Fruit fly (Drosophila melanogaster) whole organism, embryonic: ENCODE results near the gene CG43095.
A peak's percentile ranks its signal among the peaks of the same experiment; 100 is the strongest.

Source experiments
- Blimp-1 ChIP-seq: fragments of 200-800 bp; sonication (Bioruptor generic); optimal IDR thresholded peaks from 3 replicates; lab custom pipeline; 2018; ENCODE audit warnings: missing biosample characterization, missing genetic modification characterization, mild to moderate bottlenecking, moderate library complexity, missing genetic modification reagents
- CG10543 ChIP-seq: fragments of 200-800 bp; sonication (Bioruptor generic); optimal IDR thresholded peaks from 3 replicates; lab custom pipeline; 2017; ENCODE audit warnings: missing biosample characterization, mild to moderate bottlenecking, missing genetic modification characterization, moderate library complexity
- CG12219 ChIP-seq: fragments of 200-800 bp; sonication (Bioruptor generic); optimal IDR thresholded peaks from 3 replicates; lab custom pipeline; 2018; ENCODE audit warnings: missing biosample characterization, mild to moderate bottlenecking, missing genetic modification characterization
- CG12236 ChIP-seq: fragments of 200-800 bp; sonication (Bioruptor generic); optimal IDR thresholded peaks from 2 replicates; lab custom pipeline; 2016; ENCODE audit warnings: missing biosample characterization, missing genetic modification characterization
- CG1233 ChIP-seq: fragments of 200-800 bp; sonication (Bioruptor generic); optimal IDR thresholded peaks from 4 replicates; lab custom pipeline; 2018; ENCODE audit warnings: missing biosample characterization, mild to moderate bottlenecking, missing genetic modification characterization
- CG14667 ChIP-seq: fragments of 200-800 bp; sonication (Bioruptor generic); IDR thresholded peaks from 2 replicates; pipeline ENCODE4 v1.3.6; 2022; ENCODE audit warnings: missing biosample characterization, missing genetic modification characterization
- CG15269 ChIP-seq: fragments of 200-800 bp; sonication (Bioruptor generic); optimal IDR thresholded peaks from 2 replicates; lab custom pipeline; 2018; ENCODE audit warnings: missing biosample characterization, mild to moderate bottlenecking, missing genetic modification characterization, moderate library complexity
- CG15696 ChIP-seq: fragments of 200-800 bp; sonication (Bioruptor generic); optimal IDR thresholded peaks from 2 replicates; lab custom pipeline; 2019; ENCODE audit warnings: missing biosample characterization, mild to moderate bottlenecking, missing genetic modification characterization, moderate library complexity
- CG1602 ChIP-seq: fragments of 200-800 bp; sonication (Bioruptor generic); optimal IDR thresholded peaks from 3 replicates; lab custom pipeline; 2016; ENCODE audit warnings: missing biosample characterization, missing genetic modification characterization
- CG17829 ChIP-seq: fragments of 200-800 bp; optimal IDR thresholded peaks from 2 replicates; lab custom pipeline; 2019; ENCODE audit warnings: missing biosample characterization, mild to moderate bottlenecking, missing genetic modification characterization, moderate library complexity
- CG33557 ChIP-seq: fragments of 200-800 bp; sonication (Bioruptor generic); optimal IDR thresholded peaks from 2 replicates; lab custom pipeline; 2019; ENCODE audit warnings: missing biosample characterization, mild to moderate bottlenecking, missing genetic modification characterization, moderate library complexity
- CG4424 ChIP-seq: fragments of 200-800 bp; sonication (Bioruptor generic); optimal IDR thresholded peaks from 3 replicates; lab custom pipeline; 2016; ENCODE audit warnings: missing biosample characterization, missing genetic modification characterization
- CG4707 ChIP-seq: fragments of 200-800 bp; sonication (Bioruptor generic); optimal IDR thresholded peaks from 2 replicates; lab custom pipeline; 2018; ENCODE audit warnings: missing biosample characterization, mild to moderate bottlenecking, missing genetic modification characterization, moderate library complexity
- CG6791 ChIP-seq: fragments of 200-800 bp; sonication (Bioruptor generic); IDR thresholded peaks from 3 replicates; pipeline ENCODE4 v1.3.6; 2022; ENCODE audit warnings: missing biosample characterization, missing genetic modification characterization; ENCODE audit not compliant: partially characterized antibody
- CG8944 ChIP-seq: fragments of 200-800 bp; sonication (Bioruptor generic); optimal IDR thresholded peaks from 3 replicates; lab custom pipeline; 2016; ENCODE audit warnings: missing biosample characterization, missing genetic modification characterization
- Chrac-16 ChIP-seq: fragments of 200-800 bp; sonication (Bioruptor generic); optimal IDR thresholded peaks from 3 replicates; lab custom pipeline; 2016; ENCODE audit warnings: missing biosample characterization, missing genetic modification characterization
- Dbx ChIP-seq: fragments of 200-800 bp; sonication (Bioruptor generic); IDR thresholded peaks from 3 replicates; pipeline ENCODE4 v1.3.6; 2022; ENCODE audit warnings: missing biosample characterization, missing genetic modification characterization
- Dll ChIP-seq: fragments of 200-800 bp; sonication (Bioruptor generic); IDR thresholded peaks from 4 replicates; pipeline ENCODE4 v1.3.6; 2022; ENCODE audit warnings: missing biosample characterization, missing genetic modification characterization; ENCODE audit not compliant: partially characterized antibody
- E2f1 ChIP-seq: fragments of 200-800 bp; sonication (Bioruptor generic); IDR thresholded peaks from 2 replicates; pipeline ENCODE4 v1.3.6; 2022; ENCODE audit warnings: missing biosample characterization, missing genetic modification characterization
- ERR ChIP-seq: fragments of 200-800 bp; sonication (Bioruptor generic); optimal IDR thresholded peaks from 2 replicates; lab custom pipeline; 2016; ENCODE audit warnings: missing biosample characterization, missing genetic modification characterization
- HHEX ChIP-seq: fragments of 200-800 bp; sonication (Bioruptor generic); optimal IDR thresholded peaks from 3 replicates; lab custom pipeline; 2017; ENCODE audit warnings: missing biosample characterization, mild to moderate bottlenecking, missing genetic modification characterization, missing genetic modification reagents
- HLH3B ChIP-seq: fragments of 200-800 bp; sonication (Bioruptor generic); IDR thresholded peaks from 2 replicates; pipeline ENCODE4 v1.3.6; 2022; ENCODE audit warnings: missing biosample characterization, missing genetic modification characterization
- Hey ChIP-seq: fragments of 200-800 bp; sonication (Bioruptor generic); optimal IDR thresholded peaks from 3 replicates; lab custom pipeline; 2018; ENCODE audit warnings: missing biosample characterization, mild to moderate bottlenecking, missing genetic modification characterization
- Hmx ChIP-seq: fragments of 200-800 bp; sonication (Bioruptor generic); optimal IDR thresholded peaks from 2 replicates; lab custom pipeline; 2016; ENCODE audit warnings: missing biosample characterization, missing genetic modification characterization
- Opbp ChIP-seq: fragments of 200-800 bp; sonication (Bioruptor generic); IDR thresholded peaks from 3 replicates; pipeline ENCODE4 v1.3.6; 2022; ENCODE audit warnings: missing biosample characterization, missing genetic modification characterization; ENCODE audit not compliant: partially characterized antibody
- Pdp1 ChIP-seq, 2 experiments: fragments of 200-800 bp; sonication (Bioruptor generic); optimal IDR thresholded peaks; 3 replicates each; lab custom pipeline; 2016; ENCODE audit warnings: missing biosample characterization in 2 of 2, missing genetic modification characterization in 2 of 2, mild to moderate bottlenecking in 1 of 2, moderate library complexity in 1 of 2
- Ptx1 ChIP-seq: fragments of 200-800 bp; sonication (Bioruptor generic); IDR thresholded peaks from 2 replicates; pipeline ENCODE4 v1.3.6; 2022; ENCODE audit warnings: missing biosample characterization, missing genetic modification characterization
- Six4 ChIP-seq: fragments of 200-800 bp; sonication (Bioruptor generic); optimal IDR thresholded peaks from 2 replicates; lab custom pipeline; 2016; ENCODE audit warnings: missing biosample characterization, missing genetic modification characterization
- Sox100B ChIP-seq: fragments of 200-800 bp; sonication (Bioruptor generic); optimal IDR thresholded peaks from 3 replicates; lab custom pipeline; 2018; ENCODE audit warnings: missing biosample characterization, mild to moderate bottlenecking, missing genetic modification characterization
- Usf ChIP-seq: fragments of 200-800 bp; sonication (Bioruptor generic); optimal IDR thresholded peaks from 2 replicates; lab custom pipeline; 2017; ENCODE audit warnings: missing genotype, missing biosample characterization, missing genetic modification characterization
- bab2 ChIP-seq: fragments of 200-800 bp; sonication (Bioruptor generic); optimal IDR thresholded peaks from 2 replicates; lab custom pipeline; 2016; ENCODE audit warnings: missing biosample characterization, missing genetic modification characterization
- bcd ChIP-seq: fragments of 200-800 bp; sonication (Bioruptor generic); optimal IDR thresholded peaks from 2 replicates; lab custom pipeline; 2017; ENCODE audit warnings: missing biosample characterization, mild to moderate bottlenecking, missing genetic modification characterization
- br ChIP-seq: fragments of >200 bp; optimal IDR thresholded peaks from 2 replicates; lab custom pipeline; 2017
- chn ChIP-seq: fragments of 200-800 bp; sonication (Bioruptor generic); optimal IDR thresholded peaks from 2 replicates; lab custom pipeline; 2016; ENCODE audit warnings: missing biosample characterization, missing genetic modification characterization
- croc ChIP-seq: fragments of 200-800 bp; sonication (Bioruptor generic); conservative IDR thresholded peaks from 3 replicates; pipeline ENCODE4 v1.3.6; 2022; ENCODE audit warnings: missing biosample characterization, missing genetic modification characterization
- dati ChIP-seq: fragments of 200-800 bp; sonication (Bioruptor generic); IDR thresholded peaks from 2 replicates; pipeline ENCODE4 v1.3.6; 2022; ENCODE audit warnings: missing biosample characterization, missing genetic modification characterization
- dm ChIP-seq: fragments of 200-800 bp; sonication (Bioruptor generic); optimal IDR thresholded peaks from 3 replicates; lab custom pipeline; 2016; ENCODE audit warnings: missing biosample characterization, missing genetic modification characterization
- dmrt99B ChIP-seq: fragments of 200-800 bp; sonication (Bioruptor generic); optimal IDR thresholded peaks from 2 replicates; lab custom pipeline; 2018; ENCODE audit warnings: missing biosample characterization, mild to moderate bottlenecking, missing genetic modification characterization, moderate library complexity
- gcm2 ChIP-seq: fragments of 200-800 bp; sonication (Bioruptor generic); optimal IDR thresholded peaks from 2 replicates; lab custom pipeline; 2016; ENCODE audit warnings: missing biosample characterization, missing genetic modification characterization
- klu ChIP-seq: fragments of 200-800 bp; sonication (Bioruptor generic); IDR thresholded peaks from 2 replicates; pipeline ENCODE4 v1.3.6; 2022; ENCODE audit warnings: missing biosample characterization, missing genetic modification characterization
- kni ChIP-seq: fragments of 200-800 bp; sonication (Bioruptor generic); optimal IDR thresholded peaks from 3 replicates; lab custom pipeline; 2017; ENCODE audit warnings: mild to moderate bottlenecking, missing biosample characterization, missing genetic modification reagents, missing genetic modification characterization
- mam ChIP-seq: fragments of 200-800 bp; sonication (Bioruptor generic); optimal IDR thresholded peaks from 3 replicates; lab custom pipeline; 2016; ENCODE audit warnings: missing biosample characterization, missing genetic modification characterization
- org-1 ChIP-seq: fragments of 200-800 bp; sonication (Bioruptor generic); optimal IDR thresholded peaks from 2 replicates; lab custom pipeline; 2017; ENCODE audit warnings: missing biosample characterization, missing genetic modification characterization
- pnt ChIP-seq: fragments of 200-800 bp; sonication (Bioruptor generic); optimal IDR thresholded peaks from 3 replicates; lab custom pipeline; 2016; ENCODE audit warnings: missing biosample characterization, missing genetic modification characterization
- pum ChIP-seq: fragments of 200-800 bp; sonication (Bioruptor generic); optimal IDR thresholded peaks from 2 replicates; lab custom pipeline; 2016; ENCODE audit warnings: missing biosample characterization, missing genetic modification characterization
- ro ChIP-seq: fragments of 200-800 bp; sonication (Bioruptor generic); IDR thresholded peaks from 2 replicates; pipeline ENCODE4 v1.3.6; 2022; ENCODE audit warnings: missing biosample characterization, missing genetic modification characterization
- scrt ChIP-seq: fragments of 200-800 bp; sonication (Bioruptor generic); optimal IDR thresholded peaks from 2 replicates; lab custom pipeline; 2018; ENCODE audit warnings: missing biosample characterization, mild to moderate bottlenecking, missing genetic modification characterization, moderate library complexity
- slp2 ChIP-seq: fragments of 200-800 bp; sonication (Bioruptor generic); optimal IDR thresholded peaks from 2 replicates; lab custom pipeline; 2016; ENCODE audit warnings: missing biosample characterization, missing genetic modification characterization
- sug ChIP-seq: fragments of 200-800 bp; optimal IDR thresholded peaks from 2 replicates; lab custom pipeline; 2019; ENCODE audit warnings: missing biosample characterization, mild to moderate bottlenecking, missing genetic modification characterization, moderate library complexity
- zfh1 ChIP-seq: fragments of 200-800 bp; sonication (Bioruptor generic); IDR thresholded peaks from 3 replicates; pipeline ENCODE4 v1.3.6; 2022; ENCODE audit warnings: missing biosample characterization, missing genetic modification characterization

CG43095 gene

DNA sequence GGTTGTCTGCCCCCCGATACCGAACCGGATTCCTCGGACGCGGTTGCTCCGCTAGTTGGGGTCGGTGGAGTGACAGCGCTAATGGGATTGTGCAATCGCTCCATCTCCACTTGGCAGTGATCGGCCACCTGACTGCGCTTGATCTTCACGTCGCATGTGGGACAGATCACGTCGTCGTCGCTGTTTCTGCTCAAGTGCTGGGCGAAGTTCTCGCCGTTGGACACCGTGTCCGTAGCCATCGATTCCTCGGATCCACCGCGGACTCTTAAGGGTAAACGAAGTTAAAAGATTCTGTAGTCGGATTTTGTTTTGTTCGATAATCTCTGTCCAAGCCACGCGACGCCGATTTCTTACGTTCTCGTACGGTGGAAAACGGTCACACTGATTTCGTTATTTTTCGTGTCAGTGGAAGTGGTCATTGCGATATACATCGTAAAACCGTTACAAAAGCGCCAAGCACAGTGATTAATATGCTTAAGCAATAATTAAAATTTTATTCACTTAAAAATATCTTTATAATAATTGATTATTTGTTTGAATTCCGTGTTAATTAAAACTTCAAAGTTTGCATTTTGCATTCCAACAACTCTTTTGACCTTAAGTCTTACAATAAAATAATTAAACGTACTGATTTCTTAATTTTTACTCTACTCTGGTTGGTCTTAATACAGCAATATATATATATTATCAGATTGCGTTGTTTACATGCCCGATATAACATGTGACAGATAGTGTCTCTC is 45.4 kb downstream of the CG43095 start, which contains the start of gene RNF220 (continued):
- TF ChIP-seq CG17829 (peak; percentile 1), CG6791 (peak; percentile 81), Ptx1 (GFP tag; lab: Robert Waterston, UW) (peak; percentile 8; the same call in 1 of the 2 replicates), kni (GFP tag; lab: Kevin White, UChicago) (no peak), CG15269 (tag; lab: Kevin White, UChicago) (peak; percentile 4), Sox100B (GFP tag; lab: Kevin White, UChicago) (peak; percentile 40), Hey (tag; lab: Kevin White, UChicago) (no peak), CG1233 (GFP tag; lab: Kevin White, UChicago) (no peak), slp2 (GFP tag; lab: Kevin White, UChicago) (no peak), CG1602 (GFP tag; lab: Kevin White, UChicago) (peak; percentile 9), zfh1 (GFP tag; lab: Robert Waterston, UW) (0 out of 3 replicates have a peak, but pooled peaks have one; percentile 20), Pdp1 (GFP tag; optimal IDR thresholded peaks at IDR 0.05; lab: Kevin White, UChicago) (peak in 1 of 2 experiments; percentile 58), klu (GFP tag; lab: Robert Waterston, UW) (0 out of 2 replicates have a peak, but pooled peaks have one; percentile 8), pum (GFP tag; lab: Kevin White, UChicago) (no peak), bab2 (GFP tag; lab: Kevin White, UChicago) (no peak), CG12236 (no peak), CG10543 (no peak), scrt (GFP tag; lab: Kevin White, UChicago) (no peak), ro (no peak), dati (GFP tag; lab: Robert Waterston, UW) (no peak), Opbp (GFP tag; lab: Robert Waterston, UW) (peak; percentile 76), Dbx (GFP tag; lab: Robert Waterston, UW) (peak; percentile 20; the same call in 1 of the 3 replicates), br (lab: Kevin White, UChicago) (no peak), gcm2 (GFP tag; lab: Kevin White, UChicago) (no peak), HHEX (GFP tag; lab: Kevin White, UChicago) (no peak), mam (GFP tag; lab: Kevin White, UChicago) (no peak), bcd (GFP tag; lab: Kevin White, UChicago) (peak; percentile 28), CG15696 (tag; lab: Kevin White, UChicago) (no peak), CG33557 (GFP tag; lab: Kevin White, UChicago) (no peak), CG8944 (GFP tag; lab: Kevin White, UChicago) (no peak), Dll (GFP tag; lab: Robert Waterston, UW) (peak; percentile 77), CG14667 (GFP tag; lab: Robert Waterston, UW) (0 out of 2 replicates have a peak, but pooled peaks have one; percentile 8), Usf (GFP tag; lab: Kevin White, UChicago) (no peak), Six4 (GFP tag; lab: Kevin White, UChicago) (no peak), Hmx (GFP tag; lab: Kevin White, UChicago) (no peak), dmrt99B (tag; lab: Kevin White, UChicago) (peak; percentile 13), sug (no peak), Blimp-1 (GFP tag; lab: Kevin White, UChicago) (no peak), CG4707 (GFP tag; lab: Kevin White, UChicago) (no peak), org-1 (GFP tag; lab: Kevin White, UChicago) (no peak), chn (GFP tag; lab: Kevin White, UChicago) (no peak), ERR (GFP tag; lab: Kevin White, UChicago) (no peak), pnt (GFP tag; lab: Kevin White, UChicago) (no peak), dm (peak; percentile 30), E2f1 (GFP tag; lab: Robert Waterston, UW) (no peak), HLH3B (no peak), CG4424 (GFP tag; lab: Kevin White, UChicago) (peak; percentile 31), croc (GFP tag; lab: Robert Waterston, UW) (no peak), CG12219 (GFP tag; lab: Kevin White, UChicago) (no peak), Chrac-16 (GFP tag; lab: Kevin White, UChicago) (no peak)
